Worm (Caenorhabditis elegans) whole organism, L3 larva: ENCODE measurements around the gene F58E6.8.

Source experiments
- R02D3.7 ChIP-seq: fragments of 150-350 bp; optimal IDR thresholded peaks from 2 replicates; lab custom pipeline; 2014; ENCODE audit warnings: missing biosample characterization, missing genetic modification characterization
- ZK546.5 ChIP-seq: sonication (generic microtip); optimal IDR thresholded peaks from 2 replicates; lab custom pipeline; 2017; ENCODE audit warnings: missing biosample characterization, missing genetic modification characterization
- aly-2 ChIP-seq: fragments of 150-350 bp; optimal IDR thresholded peaks from 2 replicates; lab custom pipeline; 2014; ENCODE audit warnings: missing biosample characterization, missing genetic modification characterization
- ama-1 ChIP-seq: fragments of 150-350 bp; optimal IDR thresholded peaks from 2 replicates; lab custom pipeline; 2018
- ceh-16 ChIP-seq: sonication (generic microtip); optimal IDR thresholded peaks from 2 replicates; lab custom pipeline; 2017; ENCODE audit warnings: missing biosample characterization, missing genetic modification characterization
- ceh-28 ChIP-seq: fragments of 150-350 bp; optimal IDR thresholded peaks from 2 replicates; lab custom pipeline; 2014; ENCODE audit warnings: missing biosample characterization, missing genetic modification reagents, missing genetic modification characterization
- ceh-9 ChIP-seq: sonication (generic microtip); optimal IDR thresholded peaks from 2 replicates; lab custom pipeline; 2018; ENCODE audit warnings: missing biosample characterization, missing genetic modification characterization
- egl-27 ChIP-seq: sonication (generic microtip); optimal IDR thresholded peaks from 4 replicates; lab custom pipeline; 2017; ENCODE audit warnings: missing biosample characterization, missing genetic modification reagents, missing genetic modification characterization
- egl-5 ChIP-seq: fragments of 150-350 bp; optimal IDR thresholded peaks from 2 replicates; lab custom pipeline; 2017; ENCODE audit warnings: missing biosample characterization, missing genetic modification reagents, missing genetic modification characterization, inconsistent platforms
- elt-2 ChIP-seq: sonication (generic microtip); optimal IDR thresholded peaks from 2 replicates; lab custom pipeline; 2016; ENCODE audit warnings: missing genetic modification reagents, mild to moderate bottlenecking, missing genetic modification characterization, missing compliant biosample characterization
- fkh-10 ChIP-seq: sonication (generic microtip); optimal IDR thresholded peaks from 2 replicates; lab custom pipeline; 2017; ENCODE audit warnings: missing biosample characterization, missing genetic modification reagents, missing genetic modification characterization
- fos-1 ChIP-seq: fragments of 150-350 bp; optimal IDR thresholded peaks from 2 replicates; lab custom pipeline; 2014; ENCODE audit warnings: missing biosample characterization, missing genetic modification characterization
- hmg-11 ChIP-seq: sonication (generic microtip); optimal IDR thresholded peaks from 2 replicates; lab custom pipeline; 2016; ENCODE audit warnings: missing genetic modification characterization, missing compliant biosample characterization
- jun-1 ChIP-seq: fragments of 150-350 bp; optimal IDR thresholded peaks from 2 replicates; lab custom pipeline; 2014; ENCODE audit warnings: missing biosample characterization, missing genetic modification reagents, missing genetic modification characterization
- lin-15B ChIP-seq: fragments of 150-350 bp; optimal IDR thresholded peaks from 2 replicates; lab custom pipeline; 2014; ENCODE audit warnings: missing biosample characterization, missing genetic modification characterization
- lin-39 ChIP-seq: fragments of 150-350 bp; optimal IDR thresholded peaks from 2 replicates; lab custom pipeline; 2018; ENCODE audit warnings: missing biosample characterization, missing genetic modification reagents, missing genetic modification characterization
- lsy-12 ChIP-seq: sonication (generic microtip); optimal IDR thresholded peaks from 2 replicates; lab custom pipeline; 2016; ENCODE audit warnings: mild to moderate bottlenecking, missing genetic modification characterization, missing compliant biosample characterization
- mdl-1 ChIP-seq: fragments of 150-350 bp; optimal IDR thresholded peaks from 2 replicates; lab custom pipeline; 2014; ENCODE audit warnings: missing biosample characterization, missing genetic modification characterization
- nfya-1 ChIP-seq: sonication (generic microtip); optimal IDR thresholded peaks from 2 replicates; lab custom pipeline; 2017; ENCODE audit warnings: missing genetic modification characterization, mild to moderate bottlenecking, missing compliant biosample characterization, antibody characterized with exemption, moderate library complexity; ENCODE audit not compliant: insufficient read depth
- nhr-11 ChIP-seq: fragments of 150-350 bp; optimal IDR thresholded peaks from 2 replicates; lab custom pipeline; 2014; ENCODE audit warnings: missing biosample characterization, missing genetic modification characterization
- nhr-12 ChIP-seq: fragments of 150-350 bp; optimal IDR thresholded peaks from 2 replicates; lab custom pipeline; 2014; ENCODE audit warnings: missing biosample characterization, missing genetic modification characterization
- nhr-23 ChIP-seq: fragments of 150-350 bp; optimal IDR thresholded peaks from 2 replicates; lab custom pipeline; 2014; ENCODE audit warnings: missing biosample characterization, missing genetic modification reagents, missing genetic modification characterization
- nhr-25 ChIP-seq: sonication (generic microtip); optimal IDR thresholded peaks from 2 replicates; lab custom pipeline; 2017; ENCODE audit warnings: missing biosample characterization, missing genetic modification characterization
- nhr-28 ChIP-seq: fragments of 150-350 bp; optimal IDR thresholded peaks from 2 replicates; lab custom pipeline; 2014; ENCODE audit warnings: missing biosample characterization, missing genetic modification characterization
- nhr-67 ChIP-seq: fragments of 150-350 bp; optimal IDR thresholded peaks from 2 replicates; lab custom pipeline; 2014; ENCODE audit warnings: missing biosample characterization, missing genetic modification characterization
- nhr-77 ChIP-seq: fragments of 150-350 bp; optimal IDR thresholded peaks from 2 replicates; lab custom pipeline; 2014; ENCODE audit warnings: missing biosample characterization, missing genetic modification characterization
- pha-4 ChIP-seq: fragments of 150-350 bp; optimal IDR thresholded peaks from 2 replicates; lab custom pipeline; 2014; ENCODE audit warnings: missing biosample characterization, missing genetic modification reagents, missing genetic modification characterization
- pqm-1 ChIP-seq: fragments of 150-350 bp; optimal IDR thresholded peaks from 2 replicates; lab custom pipeline; 2017; ENCODE audit warnings: missing biosample characterization, missing genetic modification characterization, inconsistent platforms
- sea-2 ChIP-seq: fragments of 150-350 bp; sonication (generic microtip); optimal IDR thresholded peaks from 4 replicates; lab custom pipeline; 2014; ENCODE audit warnings: missing biosample characterization, missing genetic modification reagents, missing genetic modification characterization
- snpc-4 ChIP-seq: fragments of 150-350 bp; optimal IDR thresholded peaks from 2 replicates; lab custom pipeline; 2014; ENCODE audit warnings: missing biosample characterization, missing genetic modification characterization
- tbx-2 ChIP-seq: sonication (generic microtip); optimal IDR thresholded peaks from 2 replicates; lab custom pipeline; 2016; ENCODE audit warnings: mild to moderate bottlenecking, missing genetic modification characterization, missing compliant biosample characterization
- unc-39 ChIP-seq: sonication (generic microtip); optimal IDR thresholded peaks from 4 replicates; lab custom pipeline; 2017; ENCODE audit warnings: missing biosample characterization, missing genetic modification characterization
- unc-62 ChIP-seq: fragments of 150-350 bp; sonication (generic microtip); optimal IDR thresholded peaks from 4 replicates; lab custom pipeline; 2014; ENCODE audit warnings: missing biosample characterization, missing genetic modification reagents, missing genetic modification characterization
- zag-1 ChIP-seq: fragments of 150-350 bp; optimal IDR thresholded peaks from 2 replicates; lab custom pipeline; 2014; ENCODE audit warnings: missing biosample characterization, missing genetic modification characterization
- ztf-11 ChIP-seq: fragments of 150-350 bp; optimal IDR thresholded peaks from 2 replicates; lab custom pipeline; 2014; ENCODE audit warnings: missing biosample characterization, missing genetic modification characterization

F58E6.8 gene

DNA sequence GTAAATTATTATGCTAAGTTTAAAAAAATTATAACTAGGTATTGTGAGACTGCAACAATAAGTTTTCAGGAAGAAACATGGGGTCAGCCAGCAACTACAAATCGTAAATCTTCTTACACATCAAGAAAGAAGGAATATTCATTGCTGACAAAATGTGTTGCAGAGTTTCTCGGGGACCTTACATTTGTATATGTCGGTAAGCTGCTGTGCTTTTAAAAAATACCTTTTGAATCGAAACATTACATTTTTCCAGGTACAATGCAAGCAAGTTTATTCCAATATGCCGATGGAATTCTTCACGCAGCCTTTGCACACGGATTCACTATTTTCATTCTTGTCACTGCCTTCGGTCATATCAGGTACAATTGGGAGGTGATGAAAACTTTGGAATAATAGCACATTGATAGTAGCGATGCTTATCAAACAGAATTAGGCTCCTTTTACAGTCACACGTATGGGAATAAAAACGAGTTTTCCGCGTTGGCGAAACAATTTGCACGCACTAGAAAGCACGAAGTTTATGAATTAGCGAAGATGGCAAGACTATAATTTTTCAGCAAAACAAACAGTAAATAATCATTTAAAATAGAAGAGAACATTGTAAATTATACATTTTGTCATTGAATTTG, 17.4 kb downstream of the F58E6.8 start:
- TF ChIP-seq ceh-28 (tag; lab: Kevin White, UChicago) (no peak), jun-1 (tag; lab: Kevin White, UChicago) (no peak), elt-2 (tag; lab: Kevin White, UChicago) (peak; percentile 70), ceh-9 (no peak), fkh-10 (GFP tag; lab: Kevin White, UChicago) (no peak), egl-5 (tag; lab: Kevin White, UChicago) (no peak), nhr-23 (no peak), lsy-12 (tag; lab: Kevin White, UChicago) (no peak), sea-2 (GFP tag; lab: Kevin White, UChicago) (no peak), tbx-2 (no peak), fos-1 (tag; lab: Kevin White, UChicago) (no peak), pqm-1 (tag; lab: Kevin White, UChicago) (peak; percentile 47)

DNA sequence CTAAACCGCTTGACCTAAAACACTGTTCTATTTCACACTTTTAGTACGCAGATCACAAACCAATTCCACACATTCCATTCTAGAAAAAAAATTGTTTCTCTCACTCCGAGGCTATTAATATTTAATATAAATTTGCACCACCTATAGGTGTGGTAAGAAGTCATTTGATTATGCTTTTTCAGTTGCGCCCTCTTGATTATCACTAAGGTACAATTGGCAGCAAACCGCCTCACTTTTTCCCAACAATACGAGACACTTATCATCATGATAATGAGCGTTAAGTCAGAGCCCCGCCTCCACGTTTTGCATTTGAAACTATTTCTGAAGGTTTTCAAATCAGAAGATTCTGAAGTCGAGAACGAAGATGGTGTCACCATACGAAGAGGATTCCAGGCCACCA, 18.3 kb downstream of the F58E6.8 start, which contains the start of gene aqp-4:
aqp-4 (plus strand) TSS at position 270 of the 400 bp plus-strand sequence.
- TF ChIP-seq elt-2 (tag; lab: Kevin White, UChicago): peak; percentile 66
- no peak for TF ChIP-seq ZK546.5
- TF ChIP-seq, all 47 proteins: peak for 1

DNA sequence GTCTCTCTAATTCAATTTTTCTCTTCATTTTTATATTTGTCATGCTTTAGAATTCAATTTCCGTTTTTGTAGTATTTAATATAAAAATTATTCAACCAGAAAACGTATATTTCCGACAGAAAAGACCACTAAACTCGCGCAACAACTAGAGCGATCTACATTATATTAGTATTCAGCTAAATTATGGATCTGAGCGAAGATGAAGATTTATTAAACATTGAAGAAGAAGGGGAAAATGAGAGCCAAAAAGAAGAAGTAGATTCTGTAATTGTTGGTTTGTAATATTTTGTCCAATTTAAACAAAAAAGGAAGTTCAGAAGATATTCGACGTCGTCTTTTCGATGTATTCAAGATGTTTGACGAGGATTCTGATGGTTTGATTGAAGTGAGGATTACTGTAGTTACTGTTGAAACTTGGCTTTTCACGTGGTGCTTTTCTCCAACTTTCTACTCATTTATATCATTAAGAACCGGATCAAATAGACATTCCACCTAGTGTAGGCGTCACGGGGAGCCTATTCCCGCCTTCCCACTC, 21.6 kb downstream of the F58E6.8 start, which contains the start of gene cal-7:
cal-7 (plus strand) TSS at position 184 of the 535 bp plus-strand sequence.
- TF ChIP-seq hmg-11 (tag; lab: Kevin White, UChicago) (no peak), nhr-12 (tag; lab: Kevin White, UChicago) (no peak), unc-62 (GFP tag; lab: Kevin White, UChicago) (no peak), pha-4 (peak; percentile 1), egl-5 (tag; lab: Kevin White, UChicago) (no peak), egl-27 (tag; lab: Kevin White, UChicago) (no peak), zag-1 (tag; lab: Kevin White, UChicago) (no peak), nfya-1 (tag; lab: Kevin White, UChicago) (no peak), unc-39 (tag; lab: Kevin White, UChicago) (no peak), jun-1 (tag; lab: Kevin White, UChicago) (no peak), aly-2 (tag; lab: Kevin White, UChicago) (no peak), ztf-11 (no peak), ceh-28 (tag; lab: Kevin White, UChicago) (peak; percentile 30), ceh-9 (no peak), tbx-2 (peak; percentile 27), R02D3.7 (tag; lab: Kevin White, UChicago) (no peak), snpc-4 (tag; lab: Kevin White, UChicago) (no peak), lin-15B (tag; lab: Kevin White, UChicago) (no peak), fkh-10 (GFP tag; lab: Kevin White, UChicago) (peak; percentile 1), nhr-28 (no peak), mdl-1 (tag; lab: Kevin White, UChicago) (no peak), nhr-11 (tag; lab: Kevin White, UChicago) (no peak), nhr-67 (no peak), ceh-16 (tag; lab: Kevin White, UChicago) (no peak), lsy-12 (tag; lab: Kevin White, UChicago) (peak; percentile 12), ama-1 (lab: Kevin White, UChicago) (peak; percentile 46)

DNA sequence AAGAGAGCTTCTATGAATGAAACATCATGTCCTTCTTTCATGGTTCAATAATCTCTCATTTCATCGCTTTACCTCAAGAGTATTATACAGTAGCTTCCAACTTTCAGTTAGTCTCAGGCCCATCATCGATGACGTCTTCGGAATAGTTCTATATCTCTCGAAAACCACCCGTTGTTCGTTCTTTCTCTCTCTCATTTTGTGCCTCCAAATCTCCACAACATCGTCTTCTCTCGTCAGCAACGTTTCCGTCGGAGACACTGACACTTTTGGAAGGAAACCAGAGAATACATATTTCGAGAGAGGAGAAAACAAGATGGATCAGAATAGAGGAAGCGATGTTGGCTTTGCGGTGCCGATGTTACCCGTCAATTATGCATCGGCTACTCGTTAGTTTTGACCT, 23.8 kb downstream of the F58E6.8 start:
- TF ChIP-seq unc-62 (GFP tag; lab: Kevin White, UChicago) (peak; percentile 8), lin-39 (peak; percentile 64), nhr-11 (tag; lab: Kevin White, UChicago) (no peak), nhr-77 (tag; lab: Kevin White, UChicago) (no peak), nhr-25 (peak; percentile 5), jun-1 (tag; lab: Kevin White, UChicago) (no peak), mdl-1 (tag; lab: Kevin White, UChicago) (no peak), nfya-1 (tag; lab: Kevin White, UChicago) (peak; percentile 33), aly-2 (tag; lab: Kevin White, UChicago) (no peak), snpc-4 (tag; lab: Kevin White, UChicago) (peak; percentile 3), R02D3.7 (tag; lab: Kevin White, UChicago) (no peak), ama-1 (lab: Kevin White, UChicago) (peak; percentile 78), nhr-67 (no peak)
